Fruit fly (Drosophila melanogaster) whole organism, embryonic: Measurements from ENCODE around the gene Prx1.

Source experiments
- CG11695 ChIP-seq: fragments of 200-800 bp; sonication (Bioruptor generic); IDR thresholded peaks from 3 replicates; pipeline ENCODE4 v1.3.6; 2022; ENCODE audit warnings: missing biosample characterization, missing genetic modification characterization
- CG12744 ChIP-seq: fragments of 200-800 bp; sonication (Bioruptor generic); optimal IDR thresholded peaks from 2 replicates; lab custom pipeline; 2016; ENCODE audit warnings: missing biosample characterization, missing genetic modification characterization
- CG14050 ChIP-seq: fragments of 200-800 bp; sonication (Bioruptor generic); IDR thresholded peaks from 3 replicates; pipeline ENCODE4 v1.3.6; 2022; ENCODE audit warnings: missing biosample characterization, missing genetic modification characterization
- CG15073 ChIP-seq: fragments of 200-800 bp; sonication (Bioruptor generic); optimal IDR thresholded peaks from 2 replicates; lab custom pipeline; 2016; ENCODE audit warnings: missing biosample characterization, missing genetic modification characterization
- CG16815 ChIP-seq: fragments of 200-800 bp; sonication (Bioruptor generic); optimal IDR thresholded peaks from 3 replicates; lab custom pipeline; 2017; ENCODE audit warnings: missing biosample characterization, mild to moderate bottlenecking, missing genetic modification characterization
- CG17829 ChIP-seq: fragments of 200-800 bp; optimal IDR thresholded peaks from 2 replicates; lab custom pipeline; 2019; ENCODE audit warnings: missing biosample characterization, mild to moderate bottlenecking, missing genetic modification characterization, moderate library complexity
- CG2120 ChIP-seq: fragments of 200-800 bp; sonication (Bioruptor generic); optimal IDR thresholded peaks from 3 replicates; lab custom pipeline; 2016; ENCODE audit warnings: missing biosample characterization, missing genetic modification characterization
- CG2875 ChIP-seq: fragments of 200-800 bp; sonication (Bioruptor generic); optimal IDR thresholded peaks from 2 replicates; lab custom pipeline; 2017; ENCODE audit warnings: missing biosample characterization, mild to moderate bottlenecking, missing genetic modification characterization, missing genetic modification reagents
- CG30431 ChIP-seq: fragments of 200-800 bp; sonication (Bioruptor generic); optimal IDR thresholded peaks from 2 replicates; lab custom pipeline; 2017; ENCODE audit warnings: missing biosample characterization, missing genetic modification characterization
- CoRest ChIP-seq: fragments of 200-800 bp; sonication (Bioruptor generic); optimal IDR thresholded peaks from 3 replicates; lab custom pipeline; 2018; ENCODE audit warnings: missing biosample characterization, mild to moderate bottlenecking, missing genetic modification characterization, moderate library complexity
- Dbx ChIP-seq: fragments of 200-800 bp; sonication (Bioruptor generic); IDR thresholded peaks from 3 replicates; pipeline ENCODE4 v1.3.6; 2022; ENCODE audit warnings: missing biosample characterization, missing genetic modification characterization
- Elba2 ChIP-seq: fragments of 200-800 bp; sonication (Bioruptor generic); optimal IDR thresholded peaks from 3 replicates; lab custom pipeline; 2016; ENCODE audit warnings: missing biosample characterization, missing genetic modification characterization
- Fer3 ChIP-seq: fragments of 200-800 bp; sonication (Bioruptor generic); optimal IDR thresholded peaks from 2 replicates; lab custom pipeline; 2018; ENCODE audit warnings: missing biosample characterization, mild to moderate bottlenecking, missing genetic modification characterization, moderate library complexity
- Gug ChIP-seq: fragments of 200-800 bp; sonication (Bioruptor generic); IDR thresholded peaks from 4 replicates; pipeline ENCODE4 v1.3.6; 2022; ENCODE audit warnings: missing biosample characterization, missing genetic modification characterization
- HLH4C ChIP-seq: fragments of 200-800 bp; sonication (Bioruptor generic); IDR thresholded peaks from 3 replicates; pipeline ENCODE4 v1.3.6; 2022; ENCODE audit warnings: missing biosample characterization, missing genetic modification characterization; ENCODE audit not compliant: partially characterized antibody
- Lhr ChIP-seq: fragments of 200-800 bp; sonication (Bioruptor generic); optimal IDR thresholded peaks from 3 replicates; lab custom pipeline; 2017; ENCODE audit warnings: mild to moderate bottlenecking, missing biosample characterization, missing genetic modification reagents, missing genetic modification characterization
- Med ChIP-seq: fragments of 200-800 bp; sonication (Bioruptor generic); peaks from one replicate; lab custom pipeline; 2016; ENCODE audit warnings: missing biosample characterization, missing genetic modification characterization, mild to moderate bottlenecking, inconsistent platforms, moderate library complexity
- Nf-YB ChIP-seq: fragments of 200-800 bp; sonication (Bioruptor generic); optimal IDR thresholded peaks from 3 replicates; lab custom pipeline; 2019; ENCODE audit warnings: missing biosample characterization, mild to moderate bottlenecking, missing genetic modification characterization, moderate library complexity
- NfI ChIP-seq: fragments of 200-800 bp; sonication (Bioruptor generic); optimal IDR thresholded peaks from 3 replicates; lab custom pipeline; 2018; ENCODE audit warnings: missing biosample characterization, mild to moderate bottlenecking, missing genetic modification characterization, moderate library complexity
- Oli ChIP-seq: fragments of 200-800 bp; sonication (Bioruptor generic); optimal IDR thresholded peaks from 2 replicates; lab custom pipeline; 2018; ENCODE audit warnings: missing biosample characterization, mild to moderate bottlenecking, missing genetic modification characterization, moderate library complexity
- Xrp1 ChIP-seq: fragments of 200-800 bp; sonication (Bioruptor generic); IDR thresholded peaks from 2 replicates; pipeline ENCODE4 v1.3.6; 2022; ENCODE audit warnings: missing biosample characterization, missing genetic modification characterization
- ab ChIP-seq: fragments of 200-800 bp; sonication (Bioruptor generic); optimal IDR thresholded peaks from 2 replicates; lab custom pipeline; 2016; ENCODE audit warnings: missing biosample characterization, missing genetic modification characterization
- amos ChIP-seq: fragments of 200-800 bp; sonication (Bioruptor generic); IDR thresholded peaks from 2 replicates; pipeline ENCODE4 v1.3.6; 2022; ENCODE audit warnings: missing biosample characterization, missing genetic modification characterization; ENCODE audit not compliant: partially characterized antibody
- aop ChIP-seq: fragments of 200-800 bp; sonication (Bioruptor generic); IDR thresholded peaks from 2 replicates; pipeline ENCODE4 v1.3.6; 2022; ENCODE audit warnings: missing biosample characterization, missing genetic modification characterization
- ci ChIP-seq: fragments of 200-800 bp; sonication (Bioruptor generic); IDR thresholded peaks from 3 replicates; pipeline ENCODE4 v1.3.6; 2022; ENCODE audit warnings: missing biosample characterization, missing genetic modification characterization
- crol ChIP-seq: fragments of 200-800 bp; sonication (Bioruptor generic); IDR thresholded peaks from 2 replicates; pipeline ENCODE4 v1.3.6; 2022; ENCODE audit warnings: missing biosample characterization, missing genetic modification characterization
- crp ChIP-seq, 2 experiments: fragments of 200-800 bp; sonication (Bioruptor generic); optimal IDR thresholded peaks; 2 replicates in 1 of 2; 3 replicates in 1 of 2; lab custom pipeline; 2017; ENCODE audit warnings: missing biosample characterization in 2 of 2, missing genetic modification characterization in 2 of 2, mild to moderate bottlenecking in 1 of 2, moderate library complexity in 1 of 2
- dan ChIP-seq: fragments of 200-800 bp; sonication (Bioruptor generic); IDR thresholded peaks from 2 replicates; pipeline ENCODE4 v1.3.6; 2022; ENCODE audit warnings: missing biosample characterization, missing genetic modification characterization
- gsb-n ChIP-seq: fragments of 200-800 bp; sonication (Bioruptor generic); optimal IDR thresholded peaks from 3 replicates; lab custom pipeline; 2018; ENCODE audit warnings: missing biosample characterization, mild to moderate bottlenecking, missing genetic modification characterization
- hb ChIP-seq: fragments of 200-800 bp; sonication (Bioruptor generic); IDR thresholded peaks from 3 replicates; pipeline ENCODE4 v1.3.6; 2022; ENCODE audit warnings: missing biosample characterization, missing genetic modification characterization; ENCODE audit not compliant: partially characterized antibody
- kah ChIP-seq: fragments of 200-800 bp; sonication (Bioruptor generic); optimal IDR thresholded peaks from 2 replicates; lab custom pipeline; 2018; ENCODE audit warnings: missing biosample characterization, mild to moderate bottlenecking, missing genetic modification characterization
- nerfin-2 ChIP-seq: fragments of 200-800 bp; sonication (Bioruptor generic); IDR thresholded peaks from 2 replicates; pipeline ENCODE4 v1.3.6; 2022; ENCODE audit warnings: missing biosample characterization, missing genetic modification characterization; ENCODE audit not compliant: partially characterized antibody
- oc ChIP-seq: fragments of 200-800 bp; sonication (Bioruptor generic); optimal IDR thresholded peaks from 2 replicates; lab custom pipeline; 2018; ENCODE audit warnings: missing biosample characterization, mild to moderate bottlenecking, missing genetic modification characterization, moderate library complexity
- phol ChIP-seq: fragments of 200-800 bp; sonication (Bioruptor generic); optimal IDR thresholded peaks from 3 replicates; lab custom pipeline; 2018; ENCODE audit warnings: missing biosample characterization, mild to moderate bottlenecking, missing genetic modification characterization, moderate library complexity
- pum ChIP-seq: fragments of 200-800 bp; sonication (Bioruptor generic); optimal IDR thresholded peaks from 2 replicates; lab custom pipeline; 2016; ENCODE audit warnings: missing biosample characterization, missing genetic modification characterization
- repo ChIP-seq: fragments of 200-800 bp; sonication (Bioruptor generic); optimal IDR thresholded peaks from 2 replicates; lab custom pipeline; 2016; ENCODE audit warnings: missing biosample characterization, missing genetic modification characterization
- rib ChIP-seq: fragments of 200-800 bp; sonication (Bioruptor generic); IDR thresholded peaks from 2 replicates; pipeline ENCODE4 v1.3.6; 2022; ENCODE audit warnings: missing biosample characterization, missing genetic modification characterization
- sisA ChIP-seq: fragments of 200-800 bp; sonication (Bioruptor generic); IDR thresholded peaks from 2 replicates; pipeline ENCODE4 v1.3.6; 2022; ENCODE audit warnings: missing biosample characterization, missing genetic modification characterization
- sqz ChIP-seq: fragments of 200-800 bp; sonication (Bioruptor generic); optimal IDR thresholded peaks from 3 replicates; lab custom pipeline; 2018; ENCODE audit warnings: missing biosample characterization, mild to moderate bottlenecking, missing genetic modification characterization
- sr ChIP-seq: fragments of 200-800 bp; sonication (Bioruptor generic); IDR thresholded peaks from 3 replicates; pipeline ENCODE4 v1.3.6; 2022; ENCODE audit warnings: missing biosample characterization, missing genetic modification characterization
- stwl ChIP-seq: fragments of 200-800 bp; sonication (Bioruptor generic); optimal IDR thresholded peaks from 3 replicates; lab custom pipeline; 2018; ENCODE audit warnings: missing biosample characterization, mild to moderate bottlenecking, missing genetic modification characterization, moderate library complexity
- sug ChIP-seq: fragments of 200-800 bp; optimal IDR thresholded peaks from 2 replicates; lab custom pipeline; 2019; ENCODE audit warnings: missing biosample characterization, mild to moderate bottlenecking, missing genetic modification characterization, moderate library complexity
- tgo ChIP-seq: fragments of 200-800 bp; sonication (Bioruptor generic); IDR thresholded peaks from 3 replicates; pipeline ENCODE4 v1.3.6; 2022; ENCODE audit warnings: missing biosample characterization, missing genetic modification characterization
- tll ChIP-seq, 2 experiments: fragments of 200-800 bp in 1 of 2; fragments of >200 bp in 1 of 2; sonication (Bioruptor generic) in 1 of 2; optimal IDR thresholded peaks; 2 replicates each; lab custom pipeline; 2017 to 2019; ENCODE audit warnings: missing biosample characterization in 2 of 2, missing genetic modification characterization in 2 of 2, mild to moderate bottlenecking in 1 of 2, moderate library complexity in 1 of 2
- twi ChIP-seq: fragments of 200-800 bp; optimal IDR thresholded peaks from 2 replicates; lab custom pipeline; 2019; ENCODE audit warnings: missing biosample characterization, mild to moderate bottlenecking, missing genetic modification characterization, moderate library complexity
- vnd ChIP-seq: fragments of 200-800 bp; sonication (Bioruptor generic); IDR thresholded peaks from 3 replicates; pipeline ENCODE4 v1.3.6; 2022; ENCODE audit warnings: missing biosample characterization, missing genetic modification characterization; ENCODE audit not compliant: partially characterized antibody
- zf30C ChIP-seq: fragments of 200-800 bp; sonication (Bioruptor generic); optimal IDR thresholded peaks from 3 replicates; lab custom pipeline; 2018; ENCODE audit warnings: missing biosample characterization, mild to moderate bottlenecking, missing genetic modification characterization

The Prx1 gene

dm6 chr3L:15235289-15236080 is 27.8 kb downstream of the Prx1 start, which contains the start of gene Tollo (continued):
- peak; percentile 45 for TF ChIP-seq phol
- TF ChIP-seq sqz (GFP tag; lab: Kevin White, UChicago) = peak; percentile 16
- TF ChIP-seq sug (tag; lab: Kevin White, UChicago) = peak; percentile 77
- peak; percentile 33 for TF ChIP-seq NfI (GFP tag; lab: Kevin White, UChicago)
- TF ChIP-seq gsb-n (tag; lab: Kevin White, UChicago) = peak; percentile 9
- peak; percentile 81 for TF ChIP-seq Med
- TF ChIP-seq Elba2 (GFP tag; lab: Kevin White, UChicago) = no peak
- TF ChIP-seq Nf-YB (GFP tag; lab: Kevin White, UChicago) = peak; percentile 8
- TF ChIP-seq zf30C (GFP tag; lab: Kevin White, UChicago) = peak; percentile 37
- peak; percentile 40 for TF ChIP-seq CG2120 (GFP tag; lab: Kevin White, UChicago)
- TF ChIP-seq stwl (tag; lab: Kevin White, UChicago) = peak; percentile 26
- peak; percentile 69; the same call in 3 of the 4 replicates for TF ChIP-seq Gug
- 0 out of 3 replicates have a peak, but pooled peaks have one; percentile 3 for TF ChIP-seq CG14050 (GFP tag; lab: Robert Waterston, UW)
- peak; percentile 38; the same call in 1 of the 2 replicates for TF ChIP-seq sisA
- no peak for TF ChIP-seq repo
- peak in 1 of 2 experiments; percentile 20 for TF ChIP-seq tll (GFP tag; optimal IDR thresholded peaks at IDR 0.05; lab: Kevin White, UChicago)
- TF ChIP-seq Dbx (GFP tag; lab: Robert Waterston, UW) = 0 out of 3 replicates have a peak, but pooled peaks have one; percentile 22
- TF ChIP-seq twi (tag; lab: Kevin White, UChicago) = peak; percentile 58
- TF ChIP-seq crol (GFP tag; lab: Robert Waterston, UW) = peak; percentile 78
- TF ChIP-seq HLH4C (GFP tag; lab: Robert Waterston, UW) = peak; percentile 31; the same call in 1 of the 3 replicates
- TF ChIP-seq Fer3 (tag; lab: Kevin White, UChicago) = no peak
- TF ChIP-seq Oli (tag; lab: Kevin White, UChicago) = peak; percentile 12
- 0 out of 3 replicates have a peak, but pooled peaks have one; percentile 38 for TF ChIP-seq vnd
- TF ChIP-seq Lhr = no peak
- peak; percentile 26; the same call in 1 of the 2 replicates for TF ChIP-seq rib (GFP tag; lab: Robert Waterston, UW)
- no peak for TF ChIP-seq CG11695 (GFP tag; lab: Robert Waterston, UW)
- TF ChIP-seq oc (tag; lab: Kevin White, UChicago) = peak; percentile 13
- peak; percentile 64 for TF ChIP-seq ci (GFP tag; lab: Robert Waterston, UW)
- TF ChIP-seq pum = peak; percentile 30
- peak; percentile 30 for TF ChIP-seq CG30431
- TF ChIP-seq CG16815 (GFP tag; lab: Kevin White, UChicago) = peak; percentile 27
- TF ChIP-seq kah (GFP tag; lab: Kevin White, UChicago) = peak; percentile 22
- TF ChIP-seq CoRest = peak; percentile 35
- no peak for TF ChIP-seq CG15073 (GFP tag; lab: Kevin White, UChicago)
- TF ChIP-seq hb (GFP tag; lab: Robert Waterston, UW) = no peak
- TF ChIP-seq crp (GFP tag; optimal IDR thresholded peaks at IDR 0.05; lab: Kevin White, UChicago) = no peak
- TF ChIP-seq CG2875 (GFP tag; lab: Kevin White, UChicago) = no peak
- TF ChIP-seq aop (GFP tag; lab: Robert Waterston, UW) = peak; percentile 58; the same call in 1 of the 2 replicates
- TF ChIP-seq tgo = peak; percentile 39; the same call in 2 of the 3 replicates
- peak; percentile 63; the same call in 1 of the 2 replicates for TF ChIP-seq amos (GFP tag; lab: Robert Waterston, UW)
- TF ChIP-seq Xrp1 (GFP tag; lab: Robert Waterston, UW) = peak; percentile 21; the same call in 1 of the 2 replicates
- TF ChIP-seq ab (GFP tag; lab: Kevin White, UChicago) = no peak
- TF ChIP-seq dan (GFP tag; lab: Robert Waterston, UW) = no peak
- no peak for TF ChIP-seq CG12744
- TF ChIP-seq sr (GFP tag; lab: Robert Waterston, UW) = no peak
- peak; percentile 74 for TF ChIP-seq CG17829 (tag; lab: Kevin White, UChicago)
- TF ChIP-seq nerfin-2 (GFP tag; lab: Robert Waterston, UW) = 0 out of 2 replicates have a peak, but pooled peaks have one; percentile 25
